Worm (Caenorhabditis elegans) whole organism, L1 larva: ENCODE data around the gene snb-1.
A peak's percentile ranks its signal among the peaks of the same experiment; 100 is the strongest.

Experiments
- aly-2 ChIP-seq: fragments of 150-350 bp; optimal IDR thresholded peaks from 2 replicates; lab custom pipeline; 2014; ENCODE audit warnings: missing biosample characterization, missing genetic modification characterization
- ama-1 ChIP-seq: fragments of 150-350 bp; optimal IDR thresholded peaks from 2 replicates; lab custom pipeline; 2014
- efl-1 ChIP-seq, 4 experiments: fragments of 150-350 bp; optimal IDR thresholded peaks in 3 of 4; peaks in 1 of 4; 1 replicate in 1 of 4; 2 replicates in 3 of 4; lab custom pipeline; 2014; ENCODE audit warnings: missing biosample characterization in 2 of 4, missing genetic modification characterization in 2 of 4, missing genetic modification reagents in 2 of 4
- elt-3 ChIP-seq, 6 experiments: fragments of 150-350 bp in 1 of 6; sonication (generic microtip); optimal IDR thresholded peaks; 2 replicates each; lab custom pipeline; 2017 to 2018; ENCODE audit warnings: missing biosample characterization in 6 of 6, missing genetic modification characterization in 6 of 6, inconsistent platforms in 1 of 6
- lsy-2 ChIP-seq, 2 experiments: fragments of 150-350 bp; optimal IDR thresholded peaks; 2 replicates each; lab custom pipeline; 2014; ENCODE audit warnings: missing biosample characterization in 2 of 2, missing genetic modification characterization in 2 of 2
- skn-1 ChIP-seq: fragments of 150-350 bp; optimal IDR thresholded peaks from 2 replicates; lab custom pipeline; 2014; ENCODE audit warnings: missing biosample characterization, missing genetic modification characterization
- sox-4 ChIP-seq: sonication (generic microtip); optimal IDR thresholded peaks from 2 replicates; lab custom pipeline; 2016; ENCODE audit warnings: missing genetic modification characterization, missing compliant biosample characterization
- sup-37 ChIP-seq: fragments of 200-800 bp; sonication (Bioruptor generic); optimal IDR thresholded peaks from 2 replicates; lab custom pipeline; 2018; ENCODE audit warnings: mild to moderate bottlenecking, missing genetic modification characterization, missing compliant biosample characterization
- ztf-4 ChIP-seq: fragments of 150-350 bp; optimal IDR thresholded peaks from 2 replicates; lab custom pipeline; 2014; ENCODE audit warnings: missing biosample characterization, missing genetic modification characterization

Gene snb-1

ce11 chrV:6606197-6606596 lies 50.1 kb downstream of the snb-1 start:
- TF ChIP-seq elt-3 (tag; optimal IDR thresholded peaks at IDR 0.05; lab: Kevin White, UChicago) (peak in 2 of 6 experiments; percentile 6 to 22), ama-1 (lab: Kevin White, UChicago) (no peak), sox-4 (tag; lab: Kevin White, UChicago) (no peak), sup-37 (GFP tag; lab: Kevin White, UChicago) (no peak), lsy-2 (tag; optimal IDR thresholded peaks at IDR 0.05; lab: Kevin White, UChicago) (peak in 1 of 2 experiments; percentile 8), efl-1 (optimal IDR thresholded peaks at IDR 0.05; lab: Kevin White, UChicago) (no peak), efl-1 (GFP tag; optimal IDR thresholded peaks at IDR 0.05 in 1 of 2; lab: Kevin White, UChicago) (peak in 1 of 2 experiments; percentile 88), ztf-4 (no peak), skn-1 (tag; lab: Kevin White, UChicago) (peak; percentile 32), aly-2 (no peak)
